Fruit fly (Drosophila melanogaster) whole organism, embryonic: Measurements from ENCODE around the gene Cdk5alpha.
A peak's percentile ranks its signal among the peaks of the same experiment; 100 is the strongest.

Experiments used
- Ada2b ChIP-seq: fragments of 200-800 bp; sonication (Bioruptor generic); IDR thresholded peaks from 2 replicates; pipeline ENCODE4 v1.3.6; 2022; ENCODE audit warnings: missing biosample characterization, missing genetic modification characterization
- CG10654 ChIP-seq: fragments of 200-800 bp; sonication (Bioruptor generic); optimal IDR thresholded peaks from 2 replicates; lab custom pipeline; 2016; ENCODE audit warnings: missing biosample characterization, missing genetic modification characterization
- CG11456 ChIP-seq: fragments of 200-800 bp; sonication (Bioruptor generic); IDR thresholded peaks from 3 replicates; pipeline ENCODE4 v1.3.6; 2022; ENCODE audit warnings: missing biosample characterization, missing genetic modification characterization
- CG13287 ChIP-seq: fragments of 200-800 bp; sonication (Bioruptor generic); IDR thresholded peaks from 2 replicates; pipeline ENCODE4 v1.3.6; 2022; ENCODE audit warnings: missing biosample characterization, missing genetic modification characterization; ENCODE audit not compliant: partially characterized antibody
- CG14860 ChIP-seq: fragments of 200-800 bp; sonication (Bioruptor generic); IDR thresholded peaks from 3 replicates; pipeline ENCODE4 v1.3.6; 2022; ENCODE audit warnings: missing biosample characterization, missing genetic modification characterization; ENCODE audit not compliant: partially characterized antibody
- CG17612 ChIP-seq: fragments of 200-800 bp; sonication (Bioruptor generic); IDR thresholded peaks from 2 replicates; pipeline ENCODE4 v1.3.6; 2022; ENCODE audit warnings: missing biosample characterization, missing genetic modification characterization
- CG18011 ChIP-seq: fragments of 200-800 bp; sonication (Bioruptor generic); optimal IDR thresholded peaks from 2 replicates; lab custom pipeline; 2017; ENCODE audit warnings: missing biosample characterization, missing genetic modification characterization, mild to moderate bottlenecking, moderate library complexity, missing genotype
- CG2678 ChIP-seq: fragments of 200-800 bp; sonication (Bioruptor generic); optimal IDR thresholded peaks from 3 replicates; lab custom pipeline; 2019; ENCODE audit warnings: missing biosample characterization, mild to moderate bottlenecking, missing genetic modification characterization, moderate library complexity
- CG31388 ChIP-seq: fragments of 200-800 bp; sonication (Bioruptor generic); optimal IDR thresholded peaks from 2 replicates; lab custom pipeline; 2016; ENCODE audit warnings: missing biosample characterization, missing genetic modification characterization
- CG42726 ChIP-seq: fragments of 200-800 bp; sonication (Bioruptor generic); IDR thresholded peaks from 2 replicates; pipeline ENCODE4 v1.3.6; 2022; ENCODE audit warnings: missing biosample characterization, missing genetic modification characterization; ENCODE audit not compliant: partially characterized antibody
- CG4328 ChIP-seq: fragments of 200-800 bp; sonication (Bioruptor generic); optimal IDR thresholded peaks from 3 replicates; lab custom pipeline; 2017; ENCODE audit warnings: missing biosample characterization, missing genetic modification reagents, missing genetic modification characterization
- CG5953 ChIP-seq: fragments of 200-800 bp; sonication (Bioruptor generic); IDR thresholded peaks from 2 replicates; pipeline ENCODE4 v1.3.6; 2022; ENCODE audit warnings: missing biosample characterization, missing genetic modification characterization
- CG7839 ChIP-seq: fragments of 200-800 bp; sonication (Bioruptor generic); optimal IDR thresholded peaks from 3 replicates; lab custom pipeline; 2018; ENCODE audit warnings: missing biosample characterization, mild to moderate bottlenecking, missing genetic modification characterization, moderate library complexity
- CG8290 ChIP-seq, 3 experiments: fragments of 200-800 bp; sonication (Bioruptor generic); optimal IDR thresholded peaks; 2 replicates each; lab custom pipeline; 2016 to 2019; ENCODE audit warnings: missing biosample characterization in 3 of 3, missing genetic modification characterization in 3 of 3, mild to moderate bottlenecking in 2 of 3, moderate library complexity in 1 of 3
- CG8388 ChIP-seq: fragments of 200-800 bp; sonication (Bioruptor generic); optimal IDR thresholded peaks from 2 replicates; lab custom pipeline; 2019; ENCODE audit warnings: missing biosample characterization, mild to moderate bottlenecking, missing genetic modification characterization, moderate library complexity
- CG9797 ChIP-seq: fragments of 200-800 bp; sonication (Bioruptor generic); optimal IDR thresholded peaks from 3 replicates; lab custom pipeline; 2018; ENCODE audit warnings: missing biosample characterization, mild to moderate bottlenecking, missing genetic modification characterization
- CoRest ChIP-seq: fragments of 200-800 bp; sonication (Bioruptor generic); optimal IDR thresholded peaks from 3 replicates; lab custom pipeline; 2018; ENCODE audit warnings: missing biosample characterization, mild to moderate bottlenecking, missing genetic modification characterization, moderate library complexity
- CrebB ChIP-seq: fragments of 200-800 bp; sonication (Bioruptor generic); optimal IDR thresholded peaks from 3 replicates; lab custom pipeline; 2018; ENCODE audit warnings: missing biosample characterization, mild to moderate bottlenecking, missing genetic modification characterization
- Dref ChIP-seq: fragments of 200-800 bp; sonication (Bioruptor generic); IDR thresholded peaks from 2 replicates; pipeline ENCODE4 v1.3.6; 2022; ENCODE audit warnings: missing biosample characterization, missing genetic modification characterization
- GATAe ChIP-seq: fragments of 200-800 bp; sonication (Bioruptor generic); conservative IDR thresholded peaks from 2 replicates; pipeline ENCODE4 v1.3.6; 2022; ENCODE audit warnings: missing biosample characterization, missing genetic modification characterization
- H2.0 ChIP-seq: fragments of 200-800 bp; sonication (Bioruptor generic); IDR thresholded peaks from 2 replicates; pipeline ENCODE4 v1.3.6; 2022; ENCODE audit warnings: missing biosample characterization, missing genetic modification characterization
- HLH4C ChIP-seq: fragments of 200-800 bp; sonication (Bioruptor generic); IDR thresholded peaks from 3 replicates; pipeline ENCODE4 v1.3.6; 2022; ENCODE audit warnings: missing biosample characterization, missing genetic modification characterization; ENCODE audit not compliant: partially characterized antibody
- Mrtf ChIP-seq: fragments of 200-800 bp; sonication (Bioruptor generic); IDR thresholded peaks from 3 replicates; pipeline ENCODE4 v1.3.6; 2022; ENCODE audit warnings: missing biosample characterization, missing genetic modification characterization
- Nf-YA ChIP-seq: fragments of 200-800 bp; sonication (Bioruptor generic); IDR thresholded peaks from 2 replicates; pipeline ENCODE4 v1.3.6; 2022; ENCODE audit warnings: missing biosample characterization, missing genetic modification characterization
- Six4 ChIP-seq: fragments of 200-800 bp; sonication (Bioruptor generic); optimal IDR thresholded peaks from 2 replicates; lab custom pipeline; 2016; ENCODE audit warnings: missing biosample characterization, missing genetic modification characterization
- Ssrp ChIP-seq: fragments of 200-800 bp; sonication (Bioruptor generic); optimal IDR thresholded peaks from 2 replicates; lab custom pipeline; 2018; ENCODE audit warnings: missing biosample characterization, mild to moderate bottlenecking, missing genetic modification characterization, moderate library complexity
- Stat92E ChIP-seq, 3 experiments: fragments of >200 bp in 2 of 3; fragments of 200-800 bp in 1 of 3; sonication (Bioruptor generic) in 1 of 3; optimal IDR thresholded peaks; 2 replicates each; lab custom pipeline; 2017 to 2019; ENCODE audit warnings: missing biosample characterization in 3 of 3, missing genetic modification characterization in 3 of 3, mild to moderate bottlenecking in 1 of 3, moderate library complexity in 1 of 3
- Taf1 ChIP-seq: fragments of 200-800 bp; sonication (Bioruptor generic); IDR thresholded peaks from 2 replicates; pipeline ENCODE4 v1.3.6; 2022; ENCODE audit warnings: missing biosample characterization, missing genetic modification characterization
- ac ChIP-seq: fragments of 200-800 bp; sonication (Bioruptor generic); optimal IDR thresholded peaks from 3 replicates; lab custom pipeline; 2017; ENCODE audit warnings: missing biosample characterization, mild to moderate bottlenecking, missing genetic modification characterization
- ap ChIP-seq: fragments of 200-800 bp; sonication (Bioruptor generic); IDR thresholded peaks from 2 replicates; pipeline ENCODE4 v1.3.6; 2022; ENCODE audit warnings: missing biosample characterization, missing genetic modification characterization
- bigmax ChIP-seq: fragments of 200-800 bp; sonication (Bioruptor generic); optimal IDR thresholded peaks from 2 replicates; lab custom pipeline; 2018; ENCODE audit warnings: missing biosample characterization, mild to moderate bottlenecking, missing genetic modification characterization
- bowl ChIP-seq: fragments of 200-800 bp; sonication (Bioruptor generic); IDR thresholded peaks from 2 replicates; pipeline ENCODE4 v1.3.6; 2022; ENCODE audit warnings: missing biosample characterization, missing genetic modification characterization
- en ChIP-seq: fragments of 200-800 bp; sonication (Bioruptor generic); optimal IDR thresholded peaks from 2 replicates; lab custom pipeline; 2016; ENCODE audit warnings: missing biosample characterization, missing genetic modification characterization
- exex ChIP-seq: fragments of 200-800 bp; sonication (Bioruptor generic); optimal IDR thresholded peaks from 4 replicates; lab custom pipeline; 2018; ENCODE audit warnings: missing biosample characterization, mild to moderate bottlenecking, missing genetic modification characterization, moderate library complexity
- gcm2 ChIP-seq: fragments of 200-800 bp; sonication (Bioruptor generic); optimal IDR thresholded peaks from 2 replicates; lab custom pipeline; 2016; ENCODE audit warnings: missing biosample characterization, missing genetic modification characterization
- peb ChIP-seq: fragments of 200-800 bp; sonication (Bioruptor generic); IDR thresholded peaks from 2 replicates; pipeline ENCODE4 v1.3.6; 2022; ENCODE audit warnings: missing biosample characterization, missing genetic modification characterization
- pfk ChIP-seq: fragments of 200-800 bp; sonication (Bioruptor generic); optimal IDR thresholded peaks from 2 replicates; lab custom pipeline; 2018; ENCODE audit warnings: missing biosample characterization, mild to moderate bottlenecking, missing genetic modification characterization, moderate library complexity
- pho ChIP-seq: fragments of 200-800 bp; sonication (Bioruptor generic); optimal IDR thresholded peaks from 2 replicates; lab custom pipeline; 2016; ENCODE audit warnings: missing biosample characterization, missing genetic modification characterization
- prd ChIP-seq, 3 experiments: fragments of >200 bp in 2 of 3; fragments of 200-800 bp in 1 of 3; sonication (Bioruptor generic) in 1 of 3; optimal IDR thresholded peaks in 2 of 3; IDR thresholded peaks in 1 of 3; 2 replicates in 2 of 3; 3 replicates in 1 of 3; pipeline versions ENCODE4 v1.3.6 to Lab custom; 2017 to 2022; ENCODE audit warnings: missing biosample characterization in 1 of 3, missing genetic modification characterization in 1 of 3
- salm ChIP-seq: fragments of 200-800 bp; sonication (Bioruptor generic); optimal IDR thresholded peaks from 2 replicates; lab custom pipeline; 2018; ENCODE audit warnings: missing biosample characterization, mild to moderate bottlenecking, missing genetic modification characterization
- schlank ChIP-seq: fragments of 200-800 bp; sonication (Bioruptor generic); optimal IDR thresholded peaks from 2 replicates; lab custom pipeline; 2018; ENCODE audit warnings: missing biosample characterization, mild to moderate bottlenecking, missing genetic modification characterization
- so ChIP-seq: fragments of 200-800 bp; sonication (Bioruptor generic); IDR thresholded peaks from 3 replicates; pipeline ENCODE4 v1.3.6; 2022; ENCODE audit warnings: missing biosample characterization, missing genetic modification characterization
- stc ChIP-seq: fragments of 200-800 bp; sonication (Bioruptor generic); IDR thresholded peaks from 2 replicates; pipeline ENCODE4 v1.3.6; 2022; ENCODE audit warnings: missing biosample characterization, missing genetic modification characterization
- ttk ChIP-seq: fragments of 200-800 bp; sonication (Bioruptor generic); IDR thresholded peaks from 2 replicates; pipeline ENCODE4 v2.1.2; 2022; ENCODE audit warnings: missing biosample characterization, missing genetic modification characterization
- usp ChIP-seq: fragments of >200 bp; optimal IDR thresholded peaks from 2 replicates; lab custom pipeline; 2017; ENCODE audit warnings: missing biosample characterization, missing genetic modification characterization
- yki ChIP-seq: fragments of >200 bp; optimal IDR thresholded peaks from 3 replicates; lab custom pipeline; 2018
- z ChIP-seq: fragments of 200-800 bp; sonication (Bioruptor generic); IDR thresholded peaks from 3 replicates; pipeline ENCODE4 v1.3.6; 2022; ENCODE audit warnings: missing biosample characterization, missing genetic modification characterization
- zen ChIP-seq: fragments of 200-800 bp; sonication (Bioruptor generic); optimal IDR thresholded peaks from 3 replicates; lab custom pipeline; 2018; ENCODE audit warnings: missing biosample characterization, mild to moderate bottlenecking, missing genetic modification characterization, moderate library complexity
- zen2 ChIP-seq: fragments of 200-800 bp; sonication (Bioruptor generic); IDR thresholded peaks from 3 replicates; pipeline ENCODE4 v1.3.6; 2022; ENCODE audit warnings: missing biosample characterization, missing genetic modification characterization; ENCODE audit not compliant: partially characterized antibody

Cdk5alpha gene

DNA sequence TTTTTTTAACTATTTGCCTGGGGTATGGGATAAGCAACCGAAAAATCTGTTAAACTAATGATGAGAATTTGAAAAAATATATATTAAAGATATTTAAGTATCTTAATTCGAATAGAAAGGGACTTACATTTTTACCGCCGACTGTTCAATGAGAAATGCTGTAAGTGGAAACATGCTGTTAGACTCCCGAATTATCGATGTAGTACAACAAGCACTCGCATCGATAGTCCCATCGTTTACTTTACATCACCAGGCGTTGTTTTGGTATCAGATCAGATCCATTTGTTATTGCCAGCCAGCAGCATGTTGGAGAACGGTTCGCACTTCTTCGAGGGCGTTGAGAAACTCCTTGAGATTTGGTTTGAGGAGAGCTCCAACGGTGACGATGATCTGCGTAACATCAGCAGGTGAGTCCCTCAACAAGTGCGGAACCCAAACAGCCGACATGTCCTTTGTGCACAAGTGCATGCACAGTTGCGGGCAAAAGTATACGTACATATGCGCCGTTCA lies 28.5 kb upstream of the Cdk5alpha start, which contains the start of gene SamDC (continued):
- TF ChIP-seq CG7839 (tag; lab: Kevin White, UChicago) (peak; percentile 52), schlank (peak; percentile 35), CG18011 (GFP tag; lab: Kevin White, UChicago) (no peak), prd (optimal IDR thresholded peaks at IDR 0.05; lab: Kevin White, UChicago) (no peak), prd (GFP tag; IDR thresholded peaks at IDR 0.05; lab: Robert Waterston, UW) (no peak; the same call in 1 of the 3 replicates), GATAe (GFP tag; lab: Robert Waterston, UW) (no peak), H2.0 (GFP tag; lab: Robert Waterston, UW) (no peak), CG14860 (GFP tag; lab: Robert Waterston, UW) (peak; percentile 61), CG42726 (peak; percentile 82; the same call in 1 of the 2 replicates), Six4 (GFP tag; lab: Kevin White, UChicago) (no peak), gcm2 (GFP tag; lab: Kevin White, UChicago) (no peak), zen (tag; lab: Kevin White, UChicago) (peak; percentile 58), exex (tag; lab: Kevin White, UChicago) (no peak), ac (GFP tag; lab: Kevin White, UChicago) (no peak), z (GFP tag; lab: Robert Waterston, UW) (no peak), Nf-YA (GFP tag; lab: Robert Waterston, UW) (no peak), yki (lab: Kevin White, UChicago) (no peak), Stat92E (GFP tag; optimal IDR thresholded peaks at IDR 0.05; lab: Kevin White, UChicago) (peak in 2 of 3 experiments; percentile 12 to 85), CG17612 (no peak), en (GFP tag; lab: Kevin White, UChicago) (no peak), salm (peak; percentile 14), zen2 (GFP tag; lab: Robert Waterston, UW) (no peak; the same call in 2 of the 3 replicates), Mrtf (no peak), Taf1 (GFP tag; lab: Robert Waterston, UW) (0 out of 2 replicates have a peak, but pooled peaks have one; percentile 15), HLH4C (peak; percentile 76), pfk (GFP tag; lab: Kevin White, UChicago) (peak; percentile 61), CG2678 (tag; lab: Kevin White, UChicago) (peak; percentile 33), CG31388 (GFP tag; lab: Kevin White, UChicago) (no peak), Ada2b (GFP tag; lab: Robert Waterston, UW) (peak; percentile 63), bowl (GFP tag; lab: Robert Waterston, UW) (no peak), CoRest (tag; lab: Kevin White, UChicago) (peak; percentile 66), peb (GFP tag; lab: Robert Waterston, UW) (no peak; the same call in 1 of the 2 replicates), CG9797 (GFP tag; lab: Kevin White, UChicago) (peak; percentile 44), bigmax (GFP tag; lab: Kevin White, UChicago) (peak; percentile 46), CG8388 (GFP tag; lab: Kevin White, UChicago) (peak; percentile 99), ap (no peak), CG11456 (no peak), Ssrp (tag; lab: Kevin White, UChicago) (peak; percentile 57), CG4328 (GFP tag; lab: Kevin White, UChicago) (no peak), CG13287 (GFP tag; lab: Robert Waterston, UW) (peak; percentile 79), pho (GFP tag; lab: Kevin White, UChicago) (peak; percentile 46), CG8290 (GFP tag; optimal IDR thresholded peaks at IDR 0.05; lab: Kevin White, UChicago) (peak; percentile 80), CG8290 (tag; optimal IDR thresholded peaks at IDR 0.05; lab: Kevin White, UChicago) (peak; percentile 1 to 79), CG10654 (GFP tag; lab: Kevin White, UChicago) (peak; percentile 14), CrebB (tag; lab: Kevin White, UChicago) (peak; percentile 18), Dref (GFP tag; lab: Robert Waterston, UW) (peak; percentile 91), ttk (no peak; the same call in 1 of the 2 replicates), so (GFP tag; lab: Robert Waterston, UW) (no peak), stc (GFP tag; lab: Robert Waterston, UW) (peak; percentile 64; the same call in 1 of the 2 replicates), CG5953 (no peak), usp (GFP tag; lab: Kevin White, UChicago) (no peak)
